Worm (Caenorhabditis elegans) whole organism, mixed stage, embryonic: Measurements from ENCODE around the gene srw-99.

ENCODE experiments used
- blmp-1 ChIP-seq: fragments of 150-350 bp; optimal IDR thresholded peaks from 2 replicates; lab custom pipeline; 2014; ENCODE audit warnings: missing biosample characterization, missing genetic modification characterization
- ces-1 ChIP-seq: fragments of 150-350 bp; optimal IDR thresholded peaks from 2 replicates; lab custom pipeline; 2014; ENCODE audit warnings: missing biosample characterization, missing genetic modification reagents, missing genetic modification characterization
- elt-3 ChIP-seq: fragments of 150-350 bp; optimal IDR thresholded peaks from 2 replicates; lab custom pipeline; 2014; ENCODE audit warnings: missing biosample characterization, missing genetic modification characterization
- ham-2 ChIP-seq: fragments of 200-800 bp; sonication (Bioruptor generic); optimal IDR thresholded peaks from 2 replicates; lab custom pipeline; 2018; ENCODE audit warnings: mild to moderate bottlenecking, missing genetic modification characterization, missing compliant biosample characterization
- lsy-2 ChIP-seq: fragments of 150-350 bp; optimal IDR thresholded peaks from 2 replicates; lab custom pipeline; 2014; ENCODE audit warnings: missing biosample characterization, missing genetic modification characterization
- nhr-12 ChIP-seq: fragments of 150-350 bp; optimal IDR thresholded peaks from 2 replicates; lab custom pipeline; 2014; ENCODE audit warnings: missing biosample characterization, missing genetic modification characterization
- nhr-28 ChIP-seq: fragments of 150-350 bp; optimal IDR thresholded peaks from 2 replicates; lab custom pipeline; 2014; ENCODE audit warnings: missing biosample characterization, missing genetic modification characterization
- pha-4 ChIP-seq: fragments of 150-350 bp; optimal IDR thresholded peaks from 2 replicates; lab custom pipeline; 2018; ENCODE audit warnings: missing biosample characterization, missing genetic modification reagents, missing genetic modification characterization
- sem-2 ChIP-seq: fragments of 200-800 bp; sonication (Bioruptor generic); optimal IDR thresholded peaks from 2 replicates; lab custom pipeline; 2018; ENCODE audit warnings: mild to moderate bottlenecking, missing genetic modification characterization, missing compliant biosample characterization
- snpc-4 ChIP-seq: fragments of 150-350 bp; optimal IDR thresholded peaks from 2 replicates; lab custom pipeline; 2014; ENCODE audit warnings: missing biosample characterization, missing genetic modification characterization
- sptf-1 ChIP-seq: sonication (generic microtip); optimal IDR thresholded peaks from 2 replicates; lab custom pipeline; 2017; ENCODE audit warnings: mild to moderate bottlenecking, missing genetic modification characterization, moderate library complexity, missing compliant biosample characterization
- unc-62 ChIP-seq: fragments of 150-350 bp; optimal IDR thresholded peaks from 2 replicates; lab custom pipeline; 2014; ENCODE audit warnings: missing biosample characterization, missing genetic modification reagents, missing genetic modification characterization

- TF ChIP-seq sem-2 (GFP tag; lab: Kevin White, UChicago), result no peak
- no peak for TF ChIP-seq lsy-2 (tag; lab: Kevin White, UChicago)
- TF ChIP-seq unc-62 (GFP tag; lab: Kevin White, UChicago), result no peak
- TF ChIP-seq nhr-28 (tag; lab: Kevin White, UChicago), result no peak
- no peak for TF ChIP-seq nhr-12 (tag; lab: Kevin White, UChicago)
- TF ChIP-seq pha-4, result no peak
- TF ChIP-seq sptf-1, result no peak
- TF ChIP-seq ces-1 (GFP tag; lab: Kevin White, UChicago), result no peak
- no peak for TF ChIP-seq snpc-4
- no peak for TF ChIP-seq ham-2
- TF ChIP-seq elt-3 (tag; lab: Kevin White, UChicago), result no peak
- no peak for TF ChIP-seq blmp-1 (tag; lab: Kevin White, UChicago)
Observed at ce11 chrV:1741074-1741473, 32.5 kb downstream of the srw-99 start, which contains the start of gene srab-25.
